Fruit fly (Drosophila melanogaster): Measurements from ENCODE around the gene Trs20.

Gene Trs20

dm6 chr3L:16156788-16157208 lies 25.4 kb upstream of the Trs20 start:
- TF ChIP-seq CG8159 (tag; optimal IDR thresholded peaks at IDR 0.05): no peak
- no peak for TF ChIP-seq Pif1B (GFP tag; optimal IDR thresholded peaks at IDR 0.05)
- TF ChIP-seq CG12605 (GFP tag; IDR thresholded peaks at IDR 0.05): no peak
- no peak for TF ChIP-seq Snoo (tag; optimal IDR thresholded peaks at IDR 0.05)
- no peak; the same call in 1 of the 2 replicates for TF ChIP-seq CG32121 (GFP tag; IDR thresholded peaks at IDR 0.05)
- TF ChIP-seq CG4496 (GFP tag; IDR thresholded peaks at IDR 0.05): peak; percentile 37; the same call in 1 of the 3 replicates
- TF ChIP-seq CG34367 (tag; optimal IDR thresholded peaks at IDR 0.05): no peak
- no peak for TF ChIP-seq CG14655 (GFP tag; optimal IDR thresholded peaks at IDR 0.05)
- TF ChIP-seq CG9948 (tag; optimal IDR thresholded peaks at IDR 0.05): no peak
- no peak for TF ChIP-seq CG8301 (tag; optimal IDR thresholded peaks at IDR 0.05)
- no peak for TF ChIP-seq CG17806 (tag; optimal IDR thresholded peaks at IDR 0.05)
- no peak for TF ChIP-seq rn (GFP tag; IDR thresholded peaks at IDR 0.05)
- no peak for TF ChIP-seq CG15710 (tag; optimal IDR thresholded peaks at IDR 0.05)
- peak; percentile 52; the same call in 1 of the 2 replicates for TF ChIP-seq Ets98B (GFP tag; IDR thresholded peaks at IDR 0.05)
- no peak for TF ChIP-seq EcR (GFP tag; optimal IDR thresholded peaks at IDR 0.05)

dm6 chr3L:16155547-16155946 lies 24.1 kb upstream of the Trs20 start:
- TF ChIP-seq CG4496 (GFP tag; IDR thresholded peaks at IDR 0.05) (0 out of 3 replicates have a peak, but pooled peaks have one; percentile 46), CG8159 (tag; optimal IDR thresholded peaks at IDR 0.05) (no peak)

dm6 chr3L:16153650-16154049 lies 22.2 kb upstream of the Trs20 start:
- TF ChIP-seq CG13204 (GFP tag; optimal IDR thresholded peaks at IDR 0.05) (no peak), CG32121 (GFP tag; IDR thresholded peaks at IDR 0.05) (no peak), EcR (GFP tag; optimal IDR thresholded peaks at IDR 0.05) (peak; percentile 3), CG4496 (GFP tag; IDR thresholded peaks at IDR 0.05) (0 out of 3 replicates have a peak, but pooled peaks have one; percentile 8)

DNA sequence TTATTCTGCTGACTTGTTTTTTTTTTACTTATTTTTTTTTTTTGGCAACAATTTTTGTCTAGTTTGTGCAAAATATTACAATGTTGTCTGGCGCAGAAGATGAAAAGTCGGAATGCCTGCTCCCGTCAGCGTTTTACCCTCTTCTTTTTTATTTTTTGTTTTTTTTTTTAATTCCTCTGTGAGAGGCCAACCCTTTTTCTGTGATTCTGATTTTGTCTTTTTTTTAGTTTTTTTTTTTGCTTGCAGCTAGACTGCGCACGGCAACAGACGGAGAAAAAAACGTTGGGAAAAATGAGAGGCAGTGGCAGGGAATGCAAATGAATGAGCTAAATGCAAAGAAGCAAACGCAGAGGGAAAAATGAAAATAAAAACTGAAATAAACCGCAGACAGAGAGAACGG lies 21.7 kb upstream of the Trs20 start:
- TF ChIP-seq CG8301 (tag; optimal IDR thresholded peaks at IDR 0.05) (no peak), Snoo (tag; optimal IDR thresholded peaks at IDR 0.05) (no peak), fd96Ca (GFP tag; IDR thresholded peaks at IDR 0.05) (no peak), CG12605 (GFP tag; IDR thresholded peaks at IDR 0.05) (no peak; the same call in none of the 2 replicates), CG32121 (GFP tag; IDR thresholded peaks at IDR 0.05) (peak; percentile 64), CG14655 (GFP tag; optimal IDR thresholded peaks at IDR 0.05) (peak; percentile 34), rn (GFP tag; IDR thresholded peaks at IDR 0.05) (0 out of 2 replicates have a peak, but pooled peaks have one; percentile 23), EcR (GFP tag; optimal IDR thresholded peaks at IDR 0.05) (no peak), CG17806 (tag; optimal IDR thresholded peaks at IDR 0.05) (no peak), CG15710 (tag; optimal IDR thresholded peaks at IDR 0.05) (peak; percentile 24), CG4496 (GFP tag; IDR thresholded peaks at IDR 0.05) (peak; percentile 74), Ets98B (GFP tag; IDR thresholded peaks at IDR 0.05) (peak; percentile 56), gl (tag; optimal IDR thresholded peaks at IDR 0.05) (peak; percentile 46), CG13204 (GFP tag; optimal IDR thresholded peaks at IDR 0.05) (peak; percentile 43), Pif1B (GFP tag; optimal IDR thresholded peaks at IDR 0.05) (peak; percentile 55), CG9948 (tag; optimal IDR thresholded peaks at IDR 0.05) (no peak), CG34367 (tag; optimal IDR thresholded peaks at IDR 0.05) (no peak), Pif1A (GFP tag; optimal IDR thresholded peaks at IDR 0.05) (peak; percentile 62), D1 (tag; optimal IDR thresholded peaks at IDR 0.05) (no peak), CG10348 (GFP tag; IDR thresholded peaks at IDR 0.05) (no peak), CG8159 (tag; optimal IDR thresholded peaks at IDR 0.05) (peak; percentile 6)

DNA sequence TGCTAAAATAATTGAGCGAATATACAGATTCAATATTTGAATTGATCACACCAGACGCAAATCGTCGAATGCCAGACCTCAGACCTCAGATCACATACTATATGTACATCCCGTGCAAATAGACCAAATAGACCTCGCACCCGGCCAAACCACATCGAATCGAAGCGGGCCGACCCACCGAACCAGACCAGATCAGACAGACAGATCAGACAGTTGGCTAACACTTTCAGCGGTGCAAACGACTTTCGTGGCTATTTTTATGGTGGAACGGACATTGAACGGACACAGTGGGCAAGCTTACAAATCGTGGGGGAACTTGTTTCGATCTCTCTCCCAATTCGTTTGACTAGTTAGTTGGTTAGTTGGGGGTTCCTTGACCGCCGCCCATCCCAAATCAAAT lies 20.3 kb upstream of the Trs20 start:
- TF ChIP-seq CG4496 (GFP tag; IDR thresholded peaks at IDR 0.05) (0 out of 3 replicates have a peak, but pooled peaks have one; percentile 20), Ets98B (GFP tag; IDR thresholded peaks at IDR 0.05) (peak; percentile 39; the same call in 1 of the 2 replicates), CG8159 (tag; optimal IDR thresholded peaks at IDR 0.05) (no peak)

dm6 chr3L:16150850-16151515 lies 19.6 kb upstream of the Trs20 start:
- TF ChIP-seq CG32121 (GFP tag; IDR thresholded peaks at IDR 0.05): 0 out of 2 replicates have a peak, but pooled peaks have one; percentile 23
- TF ChIP-seq rn (GFP tag; IDR thresholded peaks at IDR 0.05): no peak

- TF ChIP-seq CG14655 (GFP tag; optimal IDR thresholded peaks at IDR 0.05) (no peak), CG12605 (GFP tag; IDR thresholded peaks at IDR 0.05) (no peak), EcR (GFP tag; optimal IDR thresholded peaks at IDR 0.05) (peak; percentile 72), CG32121 (GFP tag; IDR thresholded peaks at IDR 0.05) (peak; percentile 43)
Measured at dm6 chr3L:16150161-16150538, 18.7 kb upstream of the Trs20 start.

Data from whole organism, pupa.